Worm (Caenorhabditis elegans): ENCODE results near the gene T10B5.4.

- no peak for TF ChIP-seq him-1 (tag; optimal IDR thresholded peaks at IDR 0.05)
- TF ChIP-seq dao-5 (tag; optimal IDR thresholded peaks at IDR 0.05) = no peak
- no peak for TF ChIP-seq W03F9.2 (tag; optimal IDR thresholded peaks at IDR 0.05)
Measured at ce11 chrV:1883131-1883530, 11.5 kb upstream of the T10B5.4 start.

Data from whole organism, L4/young adult.